Worm (Caenorhabditis elegans) whole organism, L1 larva: ENCODE results near the gene Y39A3A.4.

Source experiments
- C16A3.4 ChIP-seq: fragments of 150-350 bp; optimal IDR thresholded peaks from 2 replicates; lab custom pipeline; 2014; ENCODE audit warnings: missing biosample characterization, missing genetic modification characterization
- C34B4.2 ChIP-seq: sonication (generic microtip); optimal IDR thresholded peaks from 2 replicates; lab custom pipeline; 2017; ENCODE audit warnings: mild to moderate bottlenecking, missing genetic modification characterization, missing compliant biosample characterization
- aly-2 ChIP-seq: fragments of 150-350 bp; optimal IDR thresholded peaks from 2 replicates; lab custom pipeline; 2014; ENCODE audit warnings: missing biosample characterization, missing genetic modification characterization
- ama-1 ChIP-seq: fragments of 150-350 bp; optimal IDR thresholded peaks from 2 replicates; lab custom pipeline; 2014
- ceh-8 ChIP-seq: fragments of 200-800 bp; sonication (Bioruptor generic); optimal IDR thresholded peaks from 2 replicates; lab custom pipeline; 2018; ENCODE audit warnings: mild to moderate bottlenecking, missing genetic modification characterization, moderate library complexity, missing compliant biosample characterization
- ceh-82 ChIP-seq, 3 experiments: fragments of 150-350 bp in 1 of 3; sonication (generic microtip) in 2 of 3; optimal IDR thresholded peaks; 2 replicates each; lab custom pipeline; 2014 to 2017; ENCODE audit warnings: missing biosample characterization in 3 of 3, missing genetic modification characterization in 3 of 3
- ceh-90 ChIP-seq: sonication (generic microtip); optimal IDR thresholded peaks from 2 replicates; lab custom pipeline; 2016; ENCODE audit warnings: missing genetic modification characterization, missing compliant biosample characterization
- dpl-1 ChIP-seq, 3 experiments: fragments of 150-350 bp in 2 of 3; sonication (generic microtip) in 1 of 3; optimal IDR thresholded peaks; 2 replicates each; lab custom pipeline; 2014 to 2017; ENCODE audit warnings: missing biosample characterization in 3 of 3, missing genetic modification characterization in 3 of 3, missing genetic modification reagents in 3 of 3
- dsc-1 ChIP-seq: sonication (generic microtip); optimal IDR thresholded peaks from 2 replicates; lab custom pipeline; 2016; ENCODE audit warnings: mild to moderate bottlenecking, missing genetic modification characterization, missing compliant biosample characterization
- efl-1 ChIP-seq, 4 experiments: fragments of 150-350 bp; optimal IDR thresholded peaks in 3 of 4; peaks in 1 of 4; 1 replicate in 1 of 4; 2 replicates in 3 of 4; lab custom pipeline; 2014; ENCODE audit warnings: missing biosample characterization in 2 of 4, missing genetic modification characterization in 2 of 4, missing genetic modification reagents in 2 of 4
- egl-13 ChIP-seq: sonication (generic microtip); optimal IDR thresholded peaks from 2 replicates; lab custom pipeline; 2016; ENCODE audit warnings: missing genotype, missing genetic modification reagents, missing genetic modification characterization, missing compliant biosample characterization
- elt-2 ChIP-seq: sonication (generic microtip); optimal IDR thresholded peaks from 2 replicates; lab custom pipeline; 2016; ENCODE audit warnings: missing genetic modification characterization, mild to moderate bottlenecking, inconsistent platforms, missing compliant biosample characterization, missing genetic modification reagents
- fkh-10 ChIP-seq: sonication (generic microtip); optimal IDR thresholded peaks from 2 replicates; lab custom pipeline; 2017; ENCODE audit warnings: missing biosample characterization, missing genetic modification reagents, missing genetic modification characterization
- hlh-17 ChIP-seq: fragments of 200-800 bp; sonication (Bioruptor generic); optimal IDR thresholded peaks from 2 replicates; lab custom pipeline; 2018; ENCODE audit warnings: missing genetic modification characterization, mild to moderate bottlenecking, missing compliant biosample characterization, moderate library complexity, borderline replicate concordance
- irx-1 ChIP-seq: sonication (generic microtip); optimal IDR thresholded peaks from 2 replicates; lab custom pipeline; 2016; ENCODE audit warnings: missing genetic modification characterization, missing compliant biosample characterization
- isw-1 ChIP-seq: fragments of 200-800 bp; sonication (Bioruptor generic); IDR thresholded peaks from 2 replicates; pipeline ENCODE4 v1.3.6; 2022; ENCODE audit warnings: missing genetic modification characterization, missing compliant biosample characterization
- lin-13 ChIP-seq: fragments of 150-350 bp; optimal IDR thresholded peaks from 2 replicates; lab custom pipeline; 2014; ENCODE audit warnings: missing biosample characterization, missing genetic modification reagents, missing genetic modification characterization
- lin-14 ChIP-seq: fragments of 200-800 bp; sonication (Bioruptor generic); optimal IDR thresholded peaks from 2 replicates; lab custom pipeline; 2018; ENCODE audit warnings: mild to moderate bottlenecking, missing genetic modification characterization, moderate library complexity, missing compliant biosample characterization
- lin-15B ChIP-seq: fragments of 150-350 bp; sonication (generic microtip); optimal IDR thresholded peaks from 3 replicates; lab custom pipeline; 2014; ENCODE audit warnings: missing biosample characterization, missing genetic modification characterization
- lin-35 ChIP-seq, 2 experiments: fragments of 150-350 bp; optimal IDR thresholded peaks; 2 replicates each; lab custom pipeline; 2014; ENCODE audit warnings: missing biosample characterization in 2 of 2, missing genetic modification characterization in 2 of 2, missing genetic modification reagents in 2 of 2
- mep-1 ChIP-seq: fragments of 150-350 bp; optimal IDR thresholded peaks from 2 replicates; lab custom pipeline; 2014; ENCODE audit warnings: missing biosample characterization, missing genetic modification characterization
- nhr-11 ChIP-seq: fragments of 150-350 bp; optimal IDR thresholded peaks from 2 replicates; lab custom pipeline; 2014; ENCODE audit warnings: missing biosample characterization, missing genetic modification characterization
- nhr-12 ChIP-seq: sonication (generic microtip); optimal IDR thresholded peaks from 2 replicates; lab custom pipeline; 2017; ENCODE audit warnings: missing biosample characterization, missing genetic modification characterization
- nhr-20 ChIP-seq: sonication (generic microtip); optimal IDR thresholded peaks from 2 replicates; lab custom pipeline; 2016; ENCODE audit warnings: mild to moderate bottlenecking, missing genetic modification characterization, missing compliant biosample characterization
- nhr-28 ChIP-seq: fragments of 150-350 bp; optimal IDR thresholded peaks from 2 replicates; lab custom pipeline; 2014; ENCODE audit warnings: missing biosample characterization, missing genetic modification characterization
- nhr-47 ChIP-seq: sonication (generic microtip); optimal IDR thresholded peaks from 2 replicates; lab custom pipeline; 2016; ENCODE audit warnings: mild to moderate bottlenecking, missing genetic modification characterization, moderate library complexity, missing compliant biosample characterization
- nhr-77 ChIP-seq: fragments of 150-350 bp; optimal IDR thresholded peaks from 2 replicates; lab custom pipeline; 2014; ENCODE audit warnings: missing biosample characterization, missing genetic modification characterization
- nhr-85 ChIP-seq: sonication (generic microtip); peaks from one replicate; lab custom pipeline; 2016; ENCODE audit warnings: missing genetic modification characterization, inconsistent platforms, missing compliant biosample characterization
- nhr-90 ChIP-seq: sonication (generic microtip); optimal IDR thresholded peaks from 2 replicates; lab custom pipeline; 2016; ENCODE audit warnings: mild to moderate bottlenecking, missing genetic modification characterization, missing compliant biosample characterization; ENCODE audit not compliant: poor library complexity
- pqm-1 ChIP-seq: sonication (generic microtip); optimal IDR thresholded peaks from 3 replicates; lab custom pipeline; 2017; ENCODE audit warnings: missing biosample characterization, missing genetic modification characterization
- skn-1 ChIP-seq: fragments of 150-350 bp; optimal IDR thresholded peaks from 2 replicates; lab custom pipeline; 2014; ENCODE audit warnings: missing biosample characterization, missing genetic modification characterization
- snpc-4 ChIP-seq: fragments of 150-350 bp; optimal IDR thresholded peaks from 2 replicates; lab custom pipeline; 2014; ENCODE audit warnings: missing biosample characterization, missing genetic modification characterization
- sptf-1 ChIP-seq: fragments of 150-350 bp; optimal IDR thresholded peaks from 2 replicates; lab custom pipeline; 2014; ENCODE audit warnings: missing biosample characterization, missing genetic modification characterization
- sup-37 ChIP-seq: fragments of 200-800 bp; sonication (Bioruptor generic); optimal IDR thresholded peaks from 2 replicates; lab custom pipeline; 2018; ENCODE audit warnings: mild to moderate bottlenecking, missing genetic modification characterization, missing compliant biosample characterization
- unc-30 ChIP-seq: sonication (generic microtip); optimal IDR thresholded peaks from 2 replicates; lab custom pipeline; 2017; ENCODE audit warnings: missing biosample characterization, missing genetic modification characterization
- unc-86 ChIP-seq: sonication (generic microtip); optimal IDR thresholded peaks from 2 replicates; lab custom pipeline; 2016; ENCODE audit warnings: missing genetic modification characterization, missing compliant biosample characterization
- ztf-11 ChIP-seq, 2 experiments: sonication (generic microtip); optimal IDR thresholded peaks; 2 replicates each; lab custom pipeline; 2016 to 2017; ENCODE audit warnings: missing genetic modification characterization in 2 of 2, missing biosample characterization in 1 of 2, missing compliant biosample characterization in 1 of 2

The Y39A3A.4 gene

ce11 chrIII:2032327-2033093, 43.9 kb downstream of the Y39A3A.4 start (continued):
- TF ChIP-seq lin-15B (peak; percentile 5), nhr-47 (tag; lab: Kevin White, UChicago) (peak; percentile 26), hlh-17 (GFP tag; lab: Kevin White, UChicago) (no peak), ceh-90 (tag; lab: Kevin White, UChicago) (no peak), lin-13 (GFP tag; lab: Kevin White, UChicago) (peak; percentile 20), isw-1 (GFP tag; lab: Robert Waterston, UW) (no peak), sup-37 (GFP tag; lab: Kevin White, UChicago) (no peak), ceh-8 (GFP tag; lab: Kevin White, UChicago) (no peak), dsc-1 (tag; lab: Kevin White, UChicago) (no peak), skn-1 (no peak), nhr-77 (tag; lab: Kevin White, UChicago) (peak; percentile 2), C16A3.4 (tag; lab: Kevin White, UChicago) (peak; percentile 23), unc-86 (tag; lab: Kevin White, UChicago) (no peak), irx-1 (tag; lab: Kevin White, UChicago) (no peak), efl-1 (optimal IDR thresholded peaks at IDR 0.05; lab: Kevin White, UChicago) (peak; percentile 2 to 39), efl-1 (GFP tag; optimal IDR thresholded peaks at IDR 0.05 in 1 of 2; lab: Kevin White, UChicago) (peak; percentile 8 to 95), nhr-12 (tag; lab: Kevin White, UChicago) (no peak), mep-1 (tag; lab: Kevin White, UChicago) (peak; percentile 2), ama-1 (lab: Kevin White, UChicago) (no peak), fkh-10 (GFP tag; lab: Kevin White, UChicago) (no peak), dpl-1 (GFP tag; optimal IDR thresholded peaks at IDR 0.05; lab: Kevin White, UChicago) (peak in 2 of 3 experiments; percentile 43 to 53), lin-35 (GFP tag; optimal IDR thresholded peaks at IDR 0.05; lab: Kevin White, UChicago) (peak; percentile 30 to 57), nhr-20 (tag; lab: Kevin White, UChicago) (peak; percentile 40), nhr-85 (tag; lab: Kevin White, UChicago) (peak; percentile 63), egl-13 (tag; lab: Kevin White, UChicago) (no peak), ceh-82 (tag; optimal IDR thresholded peaks at IDR 0.05; lab: Kevin White, UChicago) (peak in 1 of 3 experiments; percentile 19), nhr-90 (peak; percentile 49), nhr-11 (tag; lab: Kevin White, UChicago) (no peak), snpc-4 (tag; lab: Kevin White, UChicago) (no peak), lin-14 (GFP tag; lab: Kevin White, UChicago) (peak; percentile 25), C34B4.2 (tag; lab: Kevin White, UChicago) (no peak)

DNA sequence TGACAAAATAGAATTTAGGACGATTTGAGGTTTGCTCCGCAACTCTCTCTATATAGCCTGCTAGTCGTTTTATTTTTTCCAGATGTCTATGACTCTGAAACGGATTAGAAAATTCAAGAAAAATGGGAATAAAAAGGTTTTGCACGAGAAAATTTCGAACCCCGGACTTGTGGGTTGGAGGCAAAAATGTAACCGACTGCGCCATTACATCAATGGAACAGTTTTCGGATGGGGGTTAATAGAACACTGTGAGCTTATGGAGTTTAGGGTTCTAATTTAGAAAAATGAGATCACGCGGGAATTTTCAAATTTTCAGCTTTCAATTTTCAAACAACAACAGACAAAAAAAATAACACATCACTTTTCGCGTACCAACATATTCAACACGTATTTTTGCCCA, 44.6 kb downstream of the Y39A3A.4 start:
- TF ChIP-seq nhr-28 (tag; lab: Kevin White, UChicago) (no peak), lin-15B (no peak), pqm-1 (tag; lab: Kevin White, UChicago) (no peak), ceh-90 (tag; lab: Kevin White, UChicago) (no peak), ztf-11 (tag; optimal IDR thresholded peaks at IDR 0.05; lab: Kevin White, UChicago) (no peak), elt-2 (tag; lab: Kevin White, UChicago) (no peak), irx-1 (tag; lab: Kevin White, UChicago) (no peak), unc-86 (tag; lab: Kevin White, UChicago) (no peak), unc-30 (no peak), nhr-47 (tag; lab: Kevin White, UChicago) (no peak), sptf-1 (tag; lab: Kevin White, UChicago) (no peak), fkh-10 (GFP tag; lab: Kevin White, UChicago) (no peak), aly-2 (no peak)
